Worm (Caenorhabditis elegans) whole organism, young adult: ENCODE measurements around the gene ceh-43.

ENCODE experiments used
- F10E7.11 ChIP-seq: sonication (generic microtip); optimal IDR thresholded peaks from 2 replicates; lab custom pipeline; 2017; ENCODE audit warnings: mild to moderate bottlenecking, missing genetic modification characterization, moderate library complexity, missing compliant biosample characterization
- F33H1.4 ChIP-seq: fragments of 200-800 bp; sonication (Bioruptor generic); IDR thresholded peaks from 2 replicates; pipeline ENCODE4 v1.3.6; 2022; ENCODE audit warnings: missing genetic modification reagents, missing genetic modification characterization, missing compliant biosample characterization
- Y67H2A.10 ChIP-seq: fragments of 200-800 bp; sonication (Bioruptor generic); conservative IDR thresholded peaks from 2 replicates; pipeline ENCODE4 v1.3.6; 2022; ENCODE audit warnings: missing genetic modification reagents, missing genetic modification characterization, missing compliant biosample characterization
- ama-1 ChIP-seq, 3 experiments: fragments of 150-350 bp in 1 of 3; sonication (generic microtip) in 2 of 3; optimal IDR thresholded peaks; 2 replicates each; lab custom pipeline; 2014 to 2018; ENCODE audit warnings: missing biosample characterization in 2 of 3, missing genetic modification characterization in 2 of 3, missing genetic modification reagents in 2 of 3
- cebp-2 ChIP-seq: fragments of 200-800 bp; sonication (Bioruptor generic); IDR thresholded peaks from 2 replicates; pipeline ENCODE4 v1.3.6; 2022; ENCODE audit warnings: missing genetic modification characterization, missing compliant biosample characterization
- ceh-91 ChIP-seq: fragments of 200-800 bp; sonication (Bioruptor generic); IDR thresholded peaks from 2 replicates; pipeline ENCODE4 v1.3.6; 2022; ENCODE audit warnings: missing genetic modification reagents, missing genetic modification characterization, missing compliant biosample characterization
- die-1 ChIP-seq: sonication (generic microtip); optimal IDR thresholded peaks from 2 replicates; lab custom pipeline; 2016; ENCODE audit warnings: missing genotype, mild to moderate bottlenecking, missing genetic modification characterization, missing compliant biosample characterization
- efl-1 ChIP-seq: fragments of 150-350 bp; optimal IDR thresholded peaks from 2 replicates; lab custom pipeline; 2014; ENCODE audit warnings: missing biosample characterization, missing genetic modification reagents, missing genetic modification characterization
- ekl-4 ChIP-seq: fragments of 200-800 bp; sonication (Bioruptor generic); IDR thresholded peaks from 2 replicates; pipeline ENCODE4 v1.3.6; 2022; ENCODE audit warnings: missing genetic modification reagents, missing genetic modification characterization, missing compliant biosample characterization
- madf-6 ChIP-seq: fragments of 200-800 bp; sonication (Bioruptor generic); IDR thresholded peaks from 2 replicates; pipeline ENCODE4 v1.3.6; 2022; ENCODE audit warnings: missing genetic modification reagents, missing genetic modification characterization, missing compliant biosample characterization
- pbrm-1 ChIP-seq: fragments of 200-800 bp; sonication (Bioruptor generic); IDR thresholded peaks from 2 replicates; pipeline ENCODE4 v1.3.6; 2022; ENCODE audit warnings: missing genetic modification reagents, missing genetic modification characterization, missing compliant biosample characterization

ce11 chrIII:4452749-4453148 lies 3.0 kb upstream of the ceh-43 start:
- no peak for TF ChIP-seq Y67H2A.10 (GFP tag; lab: Robert Waterston, UW)
- TF ChIP-seq ekl-4 (GFP tag; lab: Robert Waterston, UW) = no peak
- TF ChIP-seq F33H1.4 (GFP tag; lab: Robert Waterston, UW) = no peak
- TF ChIP-seq pbrm-1 (GFP tag; lab: Robert Waterston, UW) = no peak
- TF ChIP-seq efl-1 (GFP tag; lab: Kevin White, UChicago) = no peak
- no peak for TF ChIP-seq die-1 (tag; lab: Kevin White, UChicago)
- TF ChIP-seq ama-1 (optimal IDR thresholded peaks at IDR 0.05; lab: Kevin White, UChicago) = no peak
- no peak for TF ChIP-seq ama-1 (GFP tag; optimal IDR thresholded peaks at IDR 0.05; lab: Kevin White, UChicago)
- no peak for TF ChIP-seq cebp-2 (GFP tag; lab: Robert Waterston, UW)
- TF ChIP-seq madf-6 (GFP tag; lab: Robert Waterston, UW) = no peak
- no peak for TF ChIP-seq F10E7.11 (tag; lab: Kevin White, UChicago)
- no peak for TF ChIP-seq ceh-91 (GFP tag; lab: Robert Waterston, UW)
